Fruit fly (Drosophila melanogaster): ENCODE results near the gene Rpn2.

- TF ChIP-seq Abd-B (GFP tag; optimal IDR thresholded peaks at IDR 0.05) (no peak), Sp1 (GFP tag; optimal IDR thresholded peaks at IDR 0.05) (no peak), sage (GFP tag; optimal IDR thresholded peaks at IDR 0.05) (no peak)
Observed at dm6 chr3R:29204033-29204432, 50.7 kb downstream of the Rpn2 start, which contains the start of gene Cyt-c1L.

All from whole organism, wandering third instar larva.